Worm (Caenorhabditis elegans): Measurements from ENCODE around the gene ifta-2.

- TF ChIP-seq blmp-1 (tag; optimal IDR thresholded peaks at IDR 0.05) (no peak), ztf-11 (tag; optimal IDR thresholded peaks at IDR 0.05) (no peak), lin-13 (tag; optimal IDR thresholded peaks at IDR 0.05) (no peak), unc-39 (tag; optimal IDR thresholded peaks at IDR 0.05) (no peak), nhr-12 (tag; optimal IDR thresholded peaks at IDR 0.05) (no peak), lsy-2 (tag; optimal IDR thresholded peaks at IDR 0.05) (no peak), unc-62 (GFP tag; optimal IDR thresholded peaks at IDR 0.05) (no peak), ces-1 (GFP tag; optimal IDR thresholded peaks at IDR 0.05) (no peak)
These were observed 36.1 kb downstream of the ifta-2 start for ce11 chrIV:17265716-17266115.
